Fruit fly (Drosophila melanogaster) whole organism, embryonic: ENCODE results near the gene Nep2.

Experiments used
- Aef1 ChIP-seq: fragments of 200-800 bp; sonication (Bioruptor generic); IDR thresholded peaks from 3 replicates; pipeline ENCODE4 v1.3.6; 2022; ENCODE audit warnings: missing biosample characterization, missing genetic modification characterization
- CG12104 ChIP-seq: fragments of 200-800 bp; sonication (Bioruptor generic); optimal IDR thresholded peaks from 3 replicates; lab custom pipeline; 2016; ENCODE audit warnings: missing biosample characterization, missing genetic modification characterization
- CG14667 ChIP-seq: fragments of 200-800 bp; sonication (Bioruptor generic); IDR thresholded peaks from 2 replicates; pipeline ENCODE4 v1.3.6; 2022; ENCODE audit warnings: missing biosample characterization, missing genetic modification characterization
- CG15073 ChIP-seq: fragments of 200-800 bp; sonication (Bioruptor generic); optimal IDR thresholded peaks from 2 replicates; lab custom pipeline; 2016; ENCODE audit warnings: missing biosample characterization, missing genetic modification characterization
- CG17568 ChIP-seq: fragments of 200-800 bp; sonication (Bioruptor generic); optimal IDR thresholded peaks from 2 replicates; lab custom pipeline; 2018; ENCODE audit warnings: missing biosample characterization, mild to moderate bottlenecking, missing genetic modification characterization, moderate library complexity
- CG18011 ChIP-seq: fragments of 200-800 bp; sonication (Bioruptor generic); optimal IDR thresholded peaks from 2 replicates; lab custom pipeline; 2017; ENCODE audit warnings: missing biosample characterization, missing genetic modification characterization, mild to moderate bottlenecking, moderate library complexity, missing genotype
- CG2202 ChIP-seq: fragments of 200-800 bp; sonication (Bioruptor generic); optimal IDR thresholded peaks from 2 replicates; lab custom pipeline; 2018; ENCODE audit warnings: missing biosample characterization, mild to moderate bottlenecking, missing genetic modification characterization
- CG30431 ChIP-seq: fragments of 200-800 bp; sonication (Bioruptor generic); optimal IDR thresholded peaks from 2 replicates; lab custom pipeline; 2017; ENCODE audit warnings: missing biosample characterization, missing genetic modification characterization
- CG3065 ChIP-seq: fragments of 200-800 bp; sonication (Bioruptor generic); optimal IDR thresholded peaks from 2 replicates; lab custom pipeline; 2016; ENCODE audit warnings: missing biosample characterization, missing genetic modification characterization
- CG31441 ChIP-seq: fragments of 200-800 bp; sonication (Bioruptor generic); IDR thresholded peaks from 2 replicates; pipeline ENCODE4 v1.3.6; 2022; ENCODE audit warnings: missing biosample characterization, missing genetic modification characterization
- CG3407 ChIP-seq: fragments of 200-800 bp; sonication (Bioruptor generic); optimal IDR thresholded peaks from 2 replicates; lab custom pipeline; 2018; ENCODE audit warnings: missing biosample characterization, mild to moderate bottlenecking, missing genetic modification characterization
- CG4617 ChIP-seq: fragments of 200-800 bp; sonication (Bioruptor generic); optimal IDR thresholded peaks from 3 replicates; lab custom pipeline; 2016; ENCODE audit warnings: missing biosample characterization, missing genetic modification characterization, borderline replicate concordance
- CG6683 ChIP-seq: fragments of 200-800 bp; sonication (Bioruptor generic); optimal IDR thresholded peaks from 2 replicates; lab custom pipeline; 2017; ENCODE audit warnings: missing biosample characterization, mild to moderate bottlenecking, missing genetic modification characterization, missing genetic modification reagents
- CG6854 ChIP-seq: fragments of 200-800 bp; sonication (Bioruptor generic); optimal IDR thresholded peaks from 3 replicates; lab custom pipeline; 2017; ENCODE audit warnings: missing biosample characterization, mild to moderate bottlenecking, missing genetic modification characterization
- CG7357 ChIP-seq: fragments of 200-800 bp; sonication (Bioruptor generic); IDR thresholded peaks from 3 replicates; pipeline ENCODE4 v1.3.6; 2022; ENCODE audit warnings: missing biosample characterization, missing genetic modification characterization
- CG7928 ChIP-seq: fragments of 200-800 bp; sonication (Bioruptor generic); optimal IDR thresholded peaks from 2 replicates; lab custom pipeline; 2017; ENCODE audit warnings: missing biosample characterization, mild to moderate bottlenecking, missing genetic modification characterization
- CG7987 ChIP-seq: fragments of 200-800 bp; sonication (Bioruptor generic); optimal IDR thresholded peaks from 2 replicates; lab custom pipeline; 2018; ENCODE audit warnings: missing biosample characterization, mild to moderate bottlenecking, missing genetic modification characterization, moderate library complexity
- CG9932 ChIP-seq: fragments of 200-800 bp; sonication (Bioruptor generic); IDR thresholded peaks from 2 replicates; pipeline ENCODE4 v1.3.6; 2022; ENCODE audit warnings: missing biosample characterization, missing genetic modification characterization
- CrebB ChIP-seq: fragments of 200-800 bp; sonication (Bioruptor generic); optimal IDR thresholded peaks from 3 replicates; lab custom pipeline; 2018; ENCODE audit warnings: missing biosample characterization, mild to moderate bottlenecking, missing genetic modification characterization
- Gug ChIP-seq: fragments of 200-800 bp; sonication (Bioruptor generic); IDR thresholded peaks from 4 replicates; pipeline ENCODE4 v1.3.6; 2022; ENCODE audit warnings: missing biosample characterization, missing genetic modification characterization
- HLH4C ChIP-seq: fragments of 200-800 bp; sonication (Bioruptor generic); IDR thresholded peaks from 3 replicates; pipeline ENCODE4 v1.3.6; 2022; ENCODE audit warnings: missing biosample characterization, missing genetic modification characterization; ENCODE audit not compliant: partially characterized antibody
- Hand ChIP-seq: fragments of 200-800 bp; sonication (Bioruptor generic); optimal IDR thresholded peaks from 2 replicates; lab custom pipeline; 2017; ENCODE audit warnings: mild to moderate bottlenecking, missing biosample characterization, missing genetic modification reagents, missing genetic modification characterization
- Hr78 ChIP-seq, 2 experiments: fragments of 200-800 bp in 1 of 2; fragments of >200 bp in 1 of 2; sonication (Bioruptor generic) in 1 of 2; optimal IDR thresholded peaks; 2 replicates each; lab custom pipeline; 2017 to 2019; ENCODE audit warnings: missing biosample characterization in 2 of 2, missing genetic modification characterization in 2 of 2, mild to moderate bottlenecking in 1 of 2, moderate library complexity in 1 of 2
- Kr ChIP-seq: fragments of 200-800 bp; sonication (Bioruptor generic); optimal IDR thresholded peaks from 2 replicates; lab custom pipeline; 2017; ENCODE audit warnings: missing biosample characterization, mild to moderate bottlenecking, missing genetic modification characterization
- Lim3 ChIP-seq: fragments of 200-800 bp; sonication (Bioruptor generic); IDR thresholded peaks from 2 replicates; pipeline ENCODE4 v1.3.6; 2022; ENCODE audit warnings: missing biosample characterization, missing genetic modification characterization
- Lpt ChIP-seq: fragments of >200 bp; optimal IDR thresholded peaks from 2 replicates; lab custom pipeline; 2018; ENCODE audit warnings: missing biosample characterization, missing genetic modification characterization
- Nf-YB ChIP-seq: fragments of 200-800 bp; sonication (Bioruptor generic); optimal IDR thresholded peaks from 3 replicates; lab custom pipeline; 2019; ENCODE audit warnings: missing biosample characterization, mild to moderate bottlenecking, missing genetic modification characterization, moderate library complexity
- Tbp ChIP-seq: fragments of >200 bp; optimal IDR thresholded peaks from 2 replicates; lab custom pipeline; 2018; ENCODE audit warnings: missing biosample characterization, missing genetic modification characterization
- YL-1 ChIP-seq: fragments of 200-800 bp; sonication (Bioruptor generic); optimal IDR thresholded peaks from 3 replicates; lab custom pipeline; 2017; ENCODE audit warnings: missing biosample characterization, mild to moderate bottlenecking, missing genetic modification characterization
- ash1 ChIP-seq: fragments of 200-800 bp; sonication (Bioruptor generic); optimal IDR thresholded peaks from 2 replicates; lab custom pipeline; 2018; ENCODE audit warnings: missing biosample characterization, mild to moderate bottlenecking, missing genetic modification characterization
- bbx ChIP-seq: fragments of 200-800 bp; sonication (Bioruptor generic); IDR thresholded peaks from 2 replicates; pipeline ENCODE4 v1.3.6; 2022; ENCODE audit warnings: missing biosample characterization, missing genetic modification characterization; ENCODE audit not compliant: partially characterized antibody
- bsh ChIP-seq, 2 experiments: fragments of 200-800 bp; sonication (Bioruptor generic); optimal IDR thresholded peaks; 2 replicates each; lab custom pipeline; 2017 to 2018; ENCODE audit warnings: mild to moderate bottlenecking in 2 of 2, missing biosample characterization in 2 of 2, missing genetic modification characterization in 2 of 2, moderate library complexity in 1 of 2
- croc ChIP-seq: fragments of 200-800 bp; sonication (Bioruptor generic); conservative IDR thresholded peaks from 3 replicates; pipeline ENCODE4 v1.3.6; 2022; ENCODE audit warnings: missing biosample characterization, missing genetic modification characterization
- crol ChIP-seq: fragments of 200-800 bp; sonication (Bioruptor generic); IDR thresholded peaks from 2 replicates; pipeline ENCODE4 v1.3.6; 2022; ENCODE audit warnings: missing biosample characterization, missing genetic modification characterization
- dati ChIP-seq: fragments of 200-800 bp; sonication (Bioruptor generic); IDR thresholded peaks from 2 replicates; pipeline ENCODE4 v1.3.6; 2022; ENCODE audit warnings: missing biosample characterization, missing genetic modification characterization
- en ChIP-seq: fragments of 200-800 bp; sonication (Bioruptor generic); optimal IDR thresholded peaks from 2 replicates; lab custom pipeline; 2016; ENCODE audit warnings: missing biosample characterization, missing genetic modification characterization
- exex ChIP-seq: fragments of 200-800 bp; sonication (Bioruptor generic); optimal IDR thresholded peaks from 4 replicates; lab custom pipeline; 2018; ENCODE audit warnings: missing biosample characterization, mild to moderate bottlenecking, missing genetic modification characterization, moderate library complexity
- insv ChIP-seq, 2 experiments: fragments of 200-800 bp; sonication (Bioruptor generic); optimal IDR thresholded peaks; 3 replicates each; lab custom pipeline; 2016 to 2018; ENCODE audit warnings: missing biosample characterization in 2 of 2, missing genetic modification characterization in 2 of 2
- ken ChIP-seq: fragments of 200-800 bp; sonication (Bioruptor generic); IDR thresholded peaks from 3 replicates; pipeline ENCODE4 v1.3.6; 2022; ENCODE audit warnings: missing biosample characterization, missing genetic modification characterization
- lbe ChIP-seq: fragments of 200-800 bp; sonication (Bioruptor generic); optimal IDR thresholded peaks from 2 replicates; lab custom pipeline; 2016; ENCODE audit warnings: missing biosample characterization, mild to moderate bottlenecking, missing genetic modification characterization
- mld ChIP-seq: fragments of 200-800 bp; sonication (Bioruptor generic); IDR thresholded peaks from 3 replicates; pipeline ENCODE4 v1.3.6; 2022; ENCODE audit warnings: missing biosample characterization, missing genetic modification characterization; ENCODE audit not compliant: partially characterized antibody
- pita ChIP-seq: fragments of 200-800 bp; sonication (Bioruptor generic); optimal IDR thresholded peaks from 2 replicates; lab custom pipeline; 2017; ENCODE audit warnings: missing biosample characterization, mild to moderate bottlenecking, missing genetic modification characterization
- pros ChIP-seq: fragments of 200-800 bp; sonication (Bioruptor generic); optimal IDR thresholded peaks from 3 replicates; lab custom pipeline; 2019; ENCODE audit warnings: missing biosample characterization, mild to moderate bottlenecking, missing genetic modification characterization, moderate library complexity
- ro ChIP-seq: fragments of 200-800 bp; sonication (Bioruptor generic); IDR thresholded peaks from 2 replicates; pipeline ENCODE4 v1.3.6; 2022; ENCODE audit warnings: missing biosample characterization, missing genetic modification characterization
- sima ChIP-seq: fragments of 200-800 bp; sonication (Bioruptor generic); optimal IDR thresholded peaks from 2 replicates; lab custom pipeline; 2016; ENCODE audit warnings: missing biosample characterization, missing genetic modification characterization
- ssp ChIP-seq: fragments of 200-800 bp; sonication (Bioruptor generic); IDR thresholded peaks from 2 replicates; pipeline ENCODE4 v1.3.6; 2022; ENCODE audit warnings: missing biosample characterization, missing genetic modification characterization
- stc ChIP-seq: fragments of 200-800 bp; sonication (Bioruptor generic); IDR thresholded peaks from 2 replicates; pipeline ENCODE4 v1.3.6; 2022; ENCODE audit warnings: missing biosample characterization, missing genetic modification characterization
- sug ChIP-seq: fragments of 200-800 bp; optimal IDR thresholded peaks from 2 replicates; lab custom pipeline; 2019; ENCODE audit warnings: missing biosample characterization, mild to moderate bottlenecking, missing genetic modification characterization, moderate library complexity

Gene Nep2

DNA sequence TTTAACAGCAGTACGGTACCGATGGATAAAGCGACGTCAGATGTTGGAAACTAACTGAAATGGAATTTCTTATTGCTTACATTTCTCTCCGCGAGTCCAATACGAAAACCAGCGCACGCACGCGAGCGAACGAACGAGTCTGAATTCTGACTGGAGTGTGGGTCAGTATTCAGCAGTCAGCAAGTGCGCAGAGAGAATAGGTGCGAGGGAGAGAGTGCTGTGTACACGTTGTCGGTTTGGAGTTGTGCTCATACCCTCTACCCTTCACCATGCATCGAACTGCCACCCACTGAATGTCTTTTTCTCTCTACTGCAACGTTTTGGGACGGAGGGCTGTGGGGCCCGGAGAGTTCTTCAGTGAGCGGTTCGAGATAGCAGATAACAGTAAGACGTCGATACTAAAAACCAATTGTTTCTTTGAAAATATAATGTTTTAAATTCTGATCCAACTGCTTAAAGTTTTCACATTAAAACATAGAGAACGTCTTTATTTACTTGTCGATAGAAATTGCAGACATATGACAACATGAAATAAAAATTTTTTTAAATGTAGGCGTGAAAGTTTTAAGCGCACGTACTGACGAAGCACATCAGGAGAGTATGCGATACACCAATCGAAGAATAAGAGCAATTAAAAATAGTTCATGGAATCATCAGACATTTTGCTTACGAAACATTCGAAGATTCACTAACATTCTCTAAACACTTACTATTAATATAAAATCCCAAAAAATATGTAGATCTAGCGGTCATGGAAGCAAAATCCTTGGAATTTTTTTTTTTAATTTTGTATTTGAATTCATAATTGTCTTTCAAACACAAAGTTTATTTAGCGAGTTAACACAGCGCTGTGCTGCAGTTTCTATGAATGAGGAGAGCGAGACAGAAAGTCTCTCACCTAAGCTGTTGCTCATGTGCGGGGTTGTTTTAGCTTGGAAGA lies 8.1 kb upstream of the Nep2 start (continued):
- TF ChIP-seq sug (tag; lab: Kevin White, UChicago) (peak; percentile 54), CG6854 (peak; percentile 70), lbe (GFP tag; lab: Kevin White, UChicago) (peak; percentile 34), CG3407 (GFP tag; lab: Kevin White, UChicago) (peak; percentile 75), exex (no peak), Kr (GFP tag; lab: Kevin White, UChicago) (no peak), CG12104 (GFP tag; lab: Kevin White, UChicago) (peak; percentile 90), CG4617 (GFP tag; lab: Kevin White, UChicago) (peak; percentile 67), Lim3 (GFP tag; lab: Robert Waterston, UW) (no peak), CG3065 (GFP tag; lab: Kevin White, UChicago) (peak; percentile 29), insv (GFP tag; optimal IDR thresholded peaks at IDR 0.05; lab: Kevin White, UChicago) (peak in 1 of 2 experiments; percentile 93), YL-1 (GFP tag; lab: Kevin White, UChicago) (peak; percentile 22), Tbp (GFP tag; lab: Kevin White, UChicago) (no peak), CG6683 (GFP tag; lab: Kevin White, UChicago) (peak; percentile 60), CG7357 (GFP tag; lab: Robert Waterston, UW) (peak; percentile 59; the same call in 1 of the 3 replicates), CG15073 (GFP tag; lab: Kevin White, UChicago) (peak; percentile 49), pita (GFP tag; lab: Kevin White, UChicago) (no peak), croc (GFP tag; lab: Robert Waterston, UW) (peak; percentile 57), CG30431 (GFP tag; lab: Kevin White, UChicago) (peak; percentile 76), mld (GFP tag; lab: Robert Waterston, UW) (no peak), CG31441 (GFP tag; lab: Robert Waterston, UW) (no peak), Hand (GFP tag; lab: Kevin White, UChicago) (peak; percentile 54), CG17568 (GFP tag; lab: Kevin White, UChicago) (peak; percentile 42), pros (GFP tag; lab: Kevin White, UChicago) (peak; percentile 79), HLH4C (GFP tag; lab: Robert Waterston, UW) (no peak), Lpt (GFP tag; lab: Kevin White, UChicago) (no peak), Gug (GFP tag; lab: Robert Waterston, UW) (peak; percentile 54; the same call in 2 of the 4 replicates), Aef1 (no peak), stc (GFP tag; lab: Robert Waterston, UW) (no peak), CG2202 (tag; lab: Kevin White, UChicago) (peak; percentile 32), ken (GFP tag; lab: Robert Waterston, UW) (no peak), CG7987 (GFP tag; lab: Kevin White, UChicago) (no peak), en (GFP tag; lab: Kevin White, UChicago) (peak; percentile 75), crol (GFP tag; lab: Robert Waterston, UW) (no peak), Hr78 (GFP tag; optimal IDR thresholded peaks at IDR 0.05; lab: Kevin White, UChicago) (peak in 1 of 2 experiments; percentile 77), CG9932 (GFP tag; lab: Robert Waterston, UW) (no peak), CG14667 (GFP tag; lab: Robert Waterston, UW) (no peak), CrebB (no peak), dati (GFP tag; lab: Robert Waterston, UW) (no peak), bsh (GFP tag; optimal IDR thresholded peaks at IDR 0.05; lab: Kevin White, UChicago) (peak; percentile 73 to 75), ro (GFP tag; lab: Robert Waterston, UW) (no peak), bbx (GFP tag; lab: Robert Waterston, UW) (no peak), ash1 (GFP tag; lab: Kevin White, UChicago) (no peak), sima (GFP tag; lab: Kevin White, UChicago) (peak; percentile 1), ssp (GFP tag; lab: Robert Waterston, UW) (no peak), CG18011 (GFP tag; lab: Kevin White, UChicago) (peak; percentile 23), Nf-YB (peak; percentile 74), CG7928 (peak; percentile 34)
